Worm (Caenorhabditis elegans): ENCODE results near the gene Y38E10A.14.

ce11 chrII:12658409-12658808 is 34.1 kb upstream of the Y38E10A.14 start:
- no peak for TF ChIP-seq ama-1 (optimal IDR thresholded peaks at IDR 0.05)
- no peak for TF ChIP-seq nhr-71 (tag; optimal IDR thresholded peaks at IDR 0.05)
- TF ChIP-seq alr-1 (tag; optimal IDR thresholded peaks at IDR 0.05; ENCODE audit: borderline replicate concordance): no peak
- TF ChIP-seq nhr-12 (tag; optimal IDR thresholded peaks at IDR 0.05): no peak
- TF ChIP-seq aly-2 (tag; optimal IDR thresholded peaks at IDR 0.05): no peak
- no peak for TF ChIP-seq skn-1 (tag; optimal IDR thresholded peaks at IDR 0.05)
- no peak for TF ChIP-seq C16A3.4 (tag; optimal IDR thresholded peaks at IDR 0.05)
- no peak for TF ChIP-seq unc-62 (GFP tag; optimal IDR thresholded peaks at IDR 0.05)
- TF ChIP-seq lir-3 (tag; optimal IDR thresholded peaks at IDR 0.05; ENCODE audit: poor library complexity): no peak

Data from whole organism, L1 larva.